Fruit fly (Drosophila melanogaster): ENCODE data around the gene CG33500.

Gene CG33500

dm6 chr3L:11480304-11480703 lies 28.1 kb upstream of the CG33500 start:
- TF ChIP-seq dsx (GFP tag; optimal IDR thresholded peaks at IDR 0.05; ENCODE audit: poor library complexity, severe bottlenecking) (no peak), CG8319 (GFP tag; optimal IDR thresholded peaks at IDR 0.05) (no peak), fd59A (GFP tag; optimal IDR thresholded peaks at IDR 0.05) (no peak), esn (GFP tag; optimal IDR thresholded peaks at IDR 0.05) (no peak), CG15336 (GFP tag; IDR thresholded peaks at IDR 0.05) (no peak), CG10631 (GFP tag; optimal IDR thresholded peaks at IDR 0.05) (no peak), CG1621 (tag; optimal IDR thresholded peaks at IDR 0.05) (no peak), Blimp-1 (GFP tag; optimal IDR thresholded peaks at IDR 0.05) (no peak), CG11294 (GFP tag; IDR thresholded peaks at IDR 0.05) (no peak), CG10669 (GFP tag; optimal IDR thresholded peaks at IDR 0.05) (no peak), salr (GFP tag; optimal IDR thresholded peaks at IDR 0.05) (no peak)

- peak; percentile 63 for TF ChIP-seq CG6792 (GFP tag; optimal IDR thresholded peaks at IDR 0.05)
- TF ChIP-seq Eip78C (GFP tag): peak; percentile 92
- TF ChIP-seq Met (GFP tag; optimal IDR thresholded peaks at IDR 0.05): peak; percentile 67
- peak; percentile 40 for TF ChIP-seq CG7368 (GFP tag; optimal IDR thresholded peaks at IDR 0.05)
- TF ChIP-seq CG16779 (tag; optimal IDR thresholded peaks at IDR 0.05): peak; percentile 44
- peak; percentile 56; the same call in 2 of the 3 replicates for TF ChIP-seq CG6163 (GFP tag; IDR thresholded peaks at IDR 0.05)
- TF ChIP-seq net (GFP tag; optimal IDR thresholded peaks at IDR 0.05): peak; percentile 61
- TF ChIP-seq Sox15 (GFP tag; optimal IDR thresholded peaks at IDR 0.05): peak; percentile 54
- peak; percentile 67 for TF ChIP-seq fd59A (GFP tag; optimal IDR thresholded peaks at IDR 0.05)
- no peak for TF ChIP-seq Hr38 (GFP tag; optimal IDR thresholded peaks at IDR 0.05)
- TF ChIP-seq ss (GFP tag; optimal IDR thresholded peaks at IDR 0.05): peak; percentile 49 to 72
- peak; percentile 65 for TF ChIP-seq CG1621 (tag; optimal IDR thresholded peaks at IDR 0.05)
- peak; percentile 66 for TF ChIP-seq achi (GFP tag; optimal IDR thresholded peaks at IDR 0.05)
- peak; percentile 75 for TF ChIP-seq acj6 (GFP tag; optimal IDR thresholded peaks at IDR 0.05)
- TF ChIP-seq CG11294 (GFP tag; IDR thresholded peaks at IDR 0.05): no peak
- TF ChIP-seq esn (GFP tag; optimal IDR thresholded peaks at IDR 0.05): peak; percentile 75
- no peak for TF ChIP-seq Eip93F (GFP tag; optimal IDR thresholded peaks at IDR 0.05)
- TF ChIP-seq Sox14 (GFP tag; optimal IDR thresholded peaks at IDR 0.05): peak; percentile 73
- TF ChIP-seq CG32006 (GFP tag; optimal IDR thresholded peaks at IDR 0.05): peak; percentile 76
- peak; percentile 51 for TF ChIP-seq Ets21C (GFP tag; optimal IDR thresholded peaks at IDR 0.05)
- TF ChIP-seq CG10631 (GFP tag; optimal IDR thresholded peaks at IDR 0.05): peak; percentile 74
- TF ChIP-seq eg (GFP tag; IDR thresholded peaks at IDR 0.05): 0 out of 3 replicates have a peak, but pooled peaks have one; percentile 35
- TF ChIP-seq Eip75B (GFP tag; optimal IDR thresholded peaks at IDR 0.05): peak; percentile 76
- TF ChIP-seq Hr39 (GFP tag; optimal IDR thresholded peaks at IDR 0.05): peak; percentile 71
- peak; percentile 58 for TF ChIP-seq CG6808 (GFP tag; optimal IDR thresholded peaks at IDR 0.05)
- TF ChIP-seq pdm3 (GFP tag; optimal IDR thresholded peaks at IDR 0.05): peak; percentile 71
- TF ChIP-seq CG34406 (GFP tag; optimal IDR thresholded peaks at IDR 0.05): peak; percentile 55
- peak; percentile 63 for TF ChIP-seq Smox (GFP tag; optimal IDR thresholded peaks at IDR 0.05)
- no peak for TF ChIP-seq fd85E (GFP tag; optimal IDR thresholded peaks at IDR 0.05)
- no peak for TF ChIP-seq CG9139 (GFP tag; optimal IDR thresholded peaks at IDR 0.05)
- TF ChIP-seq dac (GFP tag; optimal IDR thresholded peaks at IDR 0.05): peak; percentile 21
- peak; percentile 77 for TF ChIP-seq Ets96B (tag; optimal IDR thresholded peaks at IDR 0.05)
- TF ChIP-seq cyc (GFP tag; optimal IDR thresholded peaks at IDR 0.05): peak; percentile 49
- peak; percentile 16 for TF ChIP-seq CG11902 (GFP tag; optimal IDR thresholded peaks at IDR 0.05)
- no peak for TF ChIP-seq fkh (GFP tag; optimal IDR thresholded peaks at IDR 0.05)
- TF ChIP-seq Hr4 (GFP tag; optimal IDR thresholded peaks at IDR 0.05): peak; percentile 65
- peak; percentile 70 for TF ChIP-seq CG31627 (GFP tag; optimal IDR thresholded peaks at IDR 0.05)
- TF ChIP-seq dsx (GFP tag; optimal IDR thresholded peaks at IDR 0.05; ENCODE audit: poor library complexity, severe bottlenecking): peak; percentile 61
- peak; percentile 75 for TF ChIP-seq topi (GFP tag; optimal IDR thresholded peaks at IDR 0.05)
- peak; percentile 68 for TF ChIP-seq OdsH (GFP tag; optimal IDR thresholded peaks at IDR 0.05)
- TF ChIP-seq Lpt (GFP tag; optimal IDR thresholded peaks at IDR 0.05): peak; percentile 45
- peak; percentile 68 for TF ChIP-seq CG3919 (GFP tag; optimal IDR thresholded peaks at IDR 0.05)
- peak; percentile 28; the same call in 1 of the 2 replicates for TF ChIP-seq Gug (GFP tag; IDR thresholded peaks at IDR 0.05)
- peak; percentile 33 to 75 for TF ChIP-seq salr (GFP tag; optimal IDR thresholded peaks at IDR 0.05)
- TF ChIP-seq CG8319 (GFP tag; optimal IDR thresholded peaks at IDR 0.05): no peak
- peak; percentile 65 for TF ChIP-seq CG4318 (GFP tag; optimal IDR thresholded peaks at IDR 0.05)
Measured at dm6 chr3L:11483135-11483534, 25.3 kb upstream of the CG33500 start.
